Worm (Caenorhabditis elegans) whole organism, late embryonic: ENCODE data around the gene F46C5.1.

Source experiments
- C08G9.2 ChIP-seq: sonication (generic microtip); optimal IDR thresholded peaks from 2 replicates; lab custom pipeline; 2016; ENCODE audit warnings: mild to moderate bottlenecking, missing genetic modification characterization, moderate library complexity, missing compliant biosample characterization
- F13H6.1 ChIP-seq: sonication (generic microtip); optimal IDR thresholded peaks from 2 replicates; lab custom pipeline; 2016; ENCODE audit warnings: missing genetic modification characterization, missing compliant biosample characterization
- K02D7.2 ChIP-seq: sonication (generic microtip); optimal IDR thresholded peaks from 2 replicates; lab custom pipeline; 2017; ENCODE audit warnings: mild to moderate bottlenecking, missing genetic modification characterization, missing compliant biosample characterization
- K09A11.1 ChIP-seq: sonication (generic microtip); optimal IDR thresholded peaks from 2 replicates; lab custom pipeline; 2017; ENCODE audit warnings: antibody characterized with exemption, mild to moderate bottlenecking, missing genetic modification characterization, missing compliant biosample characterization; ENCODE audit not compliant: insufficient read depth
- T23F11.4 ChIP-seq: fragments of 200-800 bp; sonication (Bioruptor generic); optimal IDR thresholded peaks from 2 replicates; lab custom pipeline; 2018; ENCODE audit warnings: mild to moderate bottlenecking, missing genetic modification characterization, missing compliant biosample characterization
- ama-1 ChIP-seq: fragments of 150-350 bp; optimal IDR thresholded peaks from 2 replicates; lab custom pipeline; 2014
- ceh-14 ChIP-seq: sonication (generic microtip); optimal IDR thresholded peaks from 2 replicates; lab custom pipeline; 2016; ENCODE audit warnings: missing genotype, missing genetic modification characterization, missing compliant biosample characterization
- ceh-18 ChIP-seq: sonication (generic microtip); optimal IDR thresholded peaks from 2 replicates; lab custom pipeline; 2016; ENCODE audit warnings: missing genetic modification characterization, missing compliant biosample characterization
- ceh-2 ChIP-seq: sonication (generic microtip); optimal IDR thresholded peaks from 2 replicates; lab custom pipeline; 2016; ENCODE audit warnings: missing genotype, missing genetic modification characterization, missing compliant biosample characterization
- ceh-24 ChIP-seq: sonication (generic microtip); optimal IDR thresholded peaks from 2 replicates; lab custom pipeline; 2016; ENCODE audit warnings: mild to moderate bottlenecking, missing genetic modification characterization, missing compliant biosample characterization
- ceh-30 ChIP-seq: fragments of 150-350 bp; optimal IDR thresholded peaks from 2 replicates; lab custom pipeline; 2014; ENCODE audit warnings: missing biosample characterization, missing genetic modification characterization
- ceh-31 ChIP-seq: sonication (generic microtip); optimal IDR thresholded peaks from 2 replicates; lab custom pipeline; 2016; ENCODE audit warnings: missing genetic modification characterization, missing compliant biosample characterization
- ceh-34 ChIP-seq: sonication (generic microtip); optimal IDR thresholded peaks from 2 replicates; lab custom pipeline; 2016; ENCODE audit warnings: mild to moderate bottlenecking, missing genetic modification characterization, missing compliant biosample characterization
- ceh-48 ChIP-seq: sonication (generic microtip); optimal IDR thresholded peaks from 2 replicates; lab custom pipeline; 2016; ENCODE audit warnings: missing genetic modification characterization, inconsistent platforms, missing compliant biosample characterization
- ceh-6 ChIP-seq: fragments of 200-800 bp; sonication (Bioruptor generic); optimal IDR thresholded peaks from 2 replicates; lab custom pipeline; 2018; ENCODE audit warnings: mild to moderate bottlenecking, missing genetic modification characterization, missing compliant biosample characterization
- che-1 ChIP-seq: sonication (generic microtip); optimal IDR thresholded peaks from 2 replicates; lab custom pipeline; 2016; ENCODE audit warnings: mild to moderate bottlenecking, missing genetic modification characterization, missing compliant biosample characterization
- dmd-4 ChIP-seq: sonication (generic microtip); optimal IDR thresholded peaks from 2 replicates; lab custom pipeline; 2016; ENCODE audit warnings: borderline replicate concordance, missing genetic modification characterization, missing compliant biosample characterization
- elt-4 ChIP-seq: sonication (generic microtip); optimal IDR thresholded peaks from 2 replicates; lab custom pipeline; 2016; ENCODE audit warnings: missing genetic modification characterization, missing compliant biosample characterization
- eyg-1 ChIP-seq: sonication (generic microtip); optimal IDR thresholded peaks from 2 replicates; lab custom pipeline; 2016; ENCODE audit warnings: missing genotype, missing genetic modification characterization, missing compliant biosample characterization
- fax-1 ChIP-seq: sonication (generic microtip); optimal IDR thresholded peaks from 2 replicates; lab custom pipeline; 2016; ENCODE audit warnings: missing genotype, missing genetic modification characterization, missing compliant biosample characterization
- fkh-10 ChIP-seq: fragments of 150-350 bp; optimal IDR thresholded peaks from 2 replicates; lab custom pipeline; 2014; ENCODE audit warnings: missing biosample characterization, missing genetic modification reagents, missing genetic modification characterization
- fkh-6 ChIP-seq: sonication (generic microtip); optimal IDR thresholded peaks from 2 replicates; lab custom pipeline; 2016; ENCODE audit warnings: missing genetic modification characterization, missing compliant biosample characterization
- gmeb-2 ChIP-seq: sonication (generic microtip); optimal IDR thresholded peaks from 2 replicates; lab custom pipeline; 2016; ENCODE audit warnings: missing genetic modification characterization, inconsistent platforms, missing compliant biosample characterization
- hlh-13 ChIP-seq: fragments of 200-800 bp; sonication (Bioruptor generic); optimal IDR thresholded peaks from 2 replicates; lab custom pipeline; 2018; ENCODE audit warnings: mild to moderate bottlenecking, missing genetic modification characterization, missing compliant biosample characterization
- hlh-15 ChIP-seq: sonication (generic microtip); optimal IDR thresholded peaks from 2 replicates; lab custom pipeline; 2016; ENCODE audit warnings: missing genetic modification characterization, missing compliant biosample characterization
- hlh-30 ChIP-seq: sonication (generic microtip); optimal IDR thresholded peaks from 2 replicates; lab custom pipeline; 2017; ENCODE audit warnings: antibody characterized with exemption, missing genetic modification characterization, missing compliant biosample characterization; ENCODE audit not compliant: insufficient read depth
- lim-6 ChIP-seq: sonication (generic microtip); optimal IDR thresholded peaks from 2 replicates; lab custom pipeline; 2016; ENCODE audit warnings: missing genetic modification characterization, missing compliant biosample characterization
- lin-11 ChIP-seq: fragments of 200-800 bp; sonication (Bioruptor generic); optimal IDR thresholded peaks from 2 replicates; lab custom pipeline; 2018; ENCODE audit warnings: mild to moderate bottlenecking, missing genetic modification characterization, missing compliant biosample characterization
- nfya-1 ChIP-seq: sonication (generic microtip); optimal IDR thresholded peaks from 2 replicates; lab custom pipeline; 2017; ENCODE audit warnings: missing genetic modification characterization, mild to moderate bottlenecking, missing compliant biosample characterization, antibody characterized with exemption, moderate library complexity
- nhr-232 ChIP-seq: sonication (generic microtip); optimal IDR thresholded peaks from 2 replicates; lab custom pipeline; 2016; ENCODE audit warnings: missing genetic modification characterization, missing compliant biosample characterization
- npax-4 ChIP-seq: sonication (generic microtip); optimal IDR thresholded peaks from 2 replicates; lab custom pipeline; 2016; ENCODE audit warnings: missing genetic modification characterization, missing compliant biosample characterization
- odd-2 ChIP-seq: sonication (generic microtip); optimal IDR thresholded peaks from 2 replicates; lab custom pipeline; 2017; ENCODE audit warnings: antibody characterized with exemption, mild to moderate bottlenecking, missing genetic modification characterization, missing compliant biosample characterization
- pat-9 ChIP-seq: fragments of 200-800 bp; sonication (Bioruptor generic); optimal IDR thresholded peaks from 2 replicates; lab custom pipeline; 2018; ENCODE audit warnings: mild to moderate bottlenecking, missing genetic modification characterization, moderate library complexity, missing compliant biosample characterization
- pax-1 ChIP-seq: fragments of 150-350 bp; optimal IDR thresholded peaks from 2 replicates; lab custom pipeline; 2014; ENCODE audit warnings: missing biosample characterization, missing genetic modification characterization
- pha-4 ChIP-seq: fragments of 150-350 bp; optimal IDR thresholded peaks from 2 replicates; lab custom pipeline; 2018; ENCODE audit warnings: missing biosample characterization, missing genetic modification reagents, missing genetic modification characterization
- pqm-1 ChIP-seq: sonication (generic microtip); optimal IDR thresholded peaks from 2 replicates; lab custom pipeline; 2016; ENCODE audit warnings: missing genetic modification characterization, missing compliant biosample characterization
- pros-1 ChIP-seq: fragments of 150-350 bp; optimal IDR thresholded peaks from 2 replicates; lab custom pipeline; 2014; ENCODE audit warnings: missing biosample characterization, missing genetic modification reagents, missing genetic modification characterization
- rnt-1 ChIP-seq: sonication (generic microtip); optimal IDR thresholded peaks from 2 replicates; lab custom pipeline; 2016; ENCODE audit warnings: missing genetic modification characterization, missing compliant biosample characterization
- tbx-2 ChIP-seq: sonication (generic microtip); optimal IDR thresholded peaks from 2 replicates; lab custom pipeline; 2016; ENCODE audit warnings: missing genetic modification characterization, missing compliant biosample characterization
- tbx-7 ChIP-seq: sonication (generic microtip); optimal IDR thresholded peaks from 2 replicates; lab custom pipeline; 2016; ENCODE audit warnings: missing genotype, missing genetic modification characterization, missing compliant biosample characterization
- ttx-3 ChIP-seq: sonication (generic microtip); optimal IDR thresholded peaks from 2 replicates; lab custom pipeline; 2016; ENCODE audit warnings: missing genetic modification reagents, missing genetic modification characterization, missing compliant biosample characterization
- unc-3 ChIP-seq, 2 experiments: fragments of 200-800 bp in 1 of 2; sonication (Bioruptor generic) in 1 of 2; sonication (generic microtip) in 1 of 2; conservative IDR thresholded peaks in 1 of 2; optimal IDR thresholded peaks in 1 of 2; 2 replicates each; pipeline versions ENCODE4 v1.3.6 to Lab custom; 2016 to 2022; ENCODE audit warnings: missing compliant biosample characterization in 2 of 2, missing genetic modification characterization in 2 of 2, missing genetic modification reagents in 1 of 2
- unc-42 ChIP-seq: sonication (generic microtip); optimal IDR thresholded peaks from 2 replicates; lab custom pipeline; 2016; ENCODE audit warnings: missing genotype, missing genetic modification characterization, missing compliant biosample characterization
- ztf-16 ChIP-seq: sonication (generic microtip); optimal IDR thresholded peaks from 2 replicates; lab custom pipeline; 2017; ENCODE audit warnings: missing genetic modification characterization, missing compliant biosample characterization

The F46C5.1 gene

DNA sequence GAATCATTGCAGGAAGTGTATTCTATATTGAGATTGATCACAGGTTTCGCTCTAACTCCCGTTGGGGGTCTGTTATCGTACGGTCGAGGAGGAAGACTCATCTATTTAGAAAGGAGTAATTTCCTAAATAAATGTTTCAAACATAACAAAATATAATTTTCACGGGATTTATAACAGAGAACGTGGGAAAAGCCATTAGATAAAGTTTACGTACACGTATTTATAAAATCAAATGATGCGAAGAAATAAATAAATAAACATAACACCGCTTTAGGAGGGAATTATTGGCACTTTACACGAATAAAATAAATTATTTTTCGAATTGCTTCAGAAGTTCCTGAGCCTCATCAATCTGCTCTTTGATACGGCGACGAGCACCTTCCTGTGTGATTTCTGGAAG lies 12.5 kb downstream of the F46C5.1 start, which contains the start of gene F07H5.10:
F07H5.10 (minus strand) TSS at position 101 of the 400 bp plus-strand sequence.
- no peak for TF ChIP-seq ama-1 (lab: Kevin White, UChicago)

DNA sequence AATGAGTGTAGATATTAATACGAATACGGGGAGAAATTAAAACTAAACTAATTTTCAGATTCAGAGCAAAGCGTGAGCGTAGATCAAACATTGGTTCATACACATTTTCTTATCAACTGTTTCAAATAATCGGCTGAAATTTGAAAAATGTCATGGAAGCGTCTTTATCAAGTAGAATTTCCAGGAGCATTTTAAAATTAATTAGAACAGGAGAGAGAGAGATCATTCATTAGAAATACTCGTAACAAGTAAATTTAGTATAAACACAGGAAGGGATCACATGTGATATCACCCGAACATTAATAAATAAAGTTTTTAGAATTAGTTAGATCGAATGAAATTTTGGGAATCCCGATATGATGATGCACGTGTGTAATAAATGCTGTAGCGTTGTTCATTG lies 14.1 kb downstream of the F46C5.1 start, which contains the start of gene pho-13:
pho-13 (minus strand) TSS at position 101 of the 400 bp plus-strand sequence.
- TF ChIP-seq ceh-2 = no peak

DNA sequence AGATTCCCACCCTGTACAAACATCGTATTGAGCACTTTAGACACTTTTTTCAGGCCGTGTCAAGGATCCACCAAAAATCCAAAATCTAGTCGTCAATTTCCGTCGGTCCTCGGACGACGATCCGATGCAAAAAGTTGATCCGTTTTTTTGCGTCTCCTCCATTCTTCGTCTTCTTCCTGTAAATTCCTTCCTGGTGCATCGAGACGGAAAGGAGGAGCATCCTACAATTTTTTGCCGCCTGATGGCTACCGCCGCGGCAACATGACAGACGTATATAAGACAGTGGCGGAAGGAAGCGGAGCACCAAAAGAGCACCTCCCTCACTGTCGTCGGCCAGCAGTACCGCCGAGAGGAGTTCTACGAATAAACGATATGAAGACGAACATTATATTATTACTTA lies 20.2 kb downstream of the F46C5.1 start, which contains the start of gene appg-2:
appg-2 (plus strand) TSS at position 301 of the 400 bp plus-strand sequence.
- TF ChIP-seq T23F11.4 (no peak), pax-1 (tag; lab: Kevin White, UChicago) (no peak), ceh-31 (tag; lab: Kevin White, UChicago) (no peak), nhr-232 (tag; lab: Kevin White, UChicago) (no peak), pqm-1 (tag; lab: Kevin White, UChicago) (no peak), elt-4 (no peak), rnt-1 (tag; lab: Kevin White, UChicago) (no peak), F13H6.1 (tag; lab: Kevin White, UChicago) (no peak), ceh-48 (no peak), hlh-13 (GFP tag; lab: Kevin White, UChicago) (no peak), ceh-14 (tag; lab: Kevin White, UChicago) (no peak), tbx-7 (tag; lab: Kevin White, UChicago) (no peak), gmeb-2 (tag; lab: Kevin White, UChicago) (no peak)

DNA sequence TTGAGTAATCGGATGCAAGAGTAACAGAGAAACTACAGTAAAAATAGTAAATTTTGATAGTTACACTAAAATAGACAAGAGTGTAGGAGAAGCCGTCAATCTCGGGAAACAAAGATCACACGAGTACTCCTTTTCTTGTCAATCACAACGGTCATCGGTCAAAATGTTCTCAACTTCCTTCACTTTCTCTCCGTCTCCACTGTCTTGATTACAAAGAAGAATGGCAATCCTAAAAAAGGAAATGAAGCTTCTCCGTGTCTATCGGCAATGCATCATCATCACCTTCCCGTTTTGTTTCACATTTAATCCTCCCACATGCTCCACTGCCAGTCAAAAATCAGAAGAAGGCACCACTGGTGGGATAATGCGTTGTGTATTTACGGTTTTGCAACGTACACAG lies 21.3 kb downstream of the F46C5.1 start:
- TF ChIP-seq nhr-232 (tag; lab: Kevin White, UChicago) (no peak), che-1 (no peak), lin-11 (tag; lab: Kevin White, UChicago) (no peak), eyg-1 (tag; lab: Kevin White, UChicago) (no peak), elt-4 (no peak), ceh-6 (GFP tag; lab: Kevin White, UChicago) (no peak), lim-6 (tag; lab: Kevin White, UChicago) (no peak), unc-3 (GFP tag; conservative IDR thresholded peaks at IDR 0.05; lab: Robert Waterston, UW) (no peak), unc-3 (tag; optimal IDR thresholded peaks at IDR 0.05; lab: Kevin White, UChicago) (no peak), npax-4 (no peak), ceh-31 (tag; lab: Kevin White, UChicago) (no peak), dmd-4 (no peak), ceh-24 (tag; lab: Kevin White, UChicago) (no peak), K02D7.2 (tag; lab: Kevin White, UChicago) (no peak), pax-1 (tag; lab: Kevin White, UChicago) (no peak), pqm-1 (tag; lab: Kevin White, UChicago) (no peak), nfya-1 (tag; lab: Kevin White, UChicago) (no peak), fkh-6 (no peak)
- TF ChIP-seq, all 69 proteins: peak for 0

DNA sequence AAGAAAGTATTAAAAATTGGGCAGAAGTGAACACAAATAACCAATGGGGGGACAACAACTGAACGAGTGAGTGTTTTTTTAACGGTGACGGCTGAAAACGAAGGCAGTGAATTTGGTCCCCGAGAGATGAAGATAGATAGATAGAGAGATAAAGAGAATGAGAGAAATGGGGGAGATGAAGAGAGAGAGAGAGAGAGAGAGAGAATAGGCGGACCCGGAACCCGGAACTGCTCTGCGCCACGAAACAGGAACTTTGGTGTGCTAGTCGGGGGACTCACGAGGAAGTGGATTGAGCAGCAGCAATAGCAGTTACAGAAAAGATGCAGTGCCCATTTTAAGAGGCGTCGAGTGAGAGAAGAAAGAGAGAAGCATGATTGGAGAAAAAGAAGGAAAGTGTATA lies 24.6 kb downstream of the F46C5.1 start:
- TF ChIP-seq C08G9.2 (tag; lab: Kevin White, UChicago) (no peak), K09A11.1 (no peak), hlh-15 (tag; lab: Kevin White, UChicago) (no peak), nhr-232 (tag; lab: Kevin White, UChicago) (no peak), ztf-16 (no peak), pros-1 (tag; lab: Kevin White, UChicago) (no peak), hlh-30 (no peak), pha-4 (tag; lab: Kevin White, UChicago) (no peak), ttx-3 (tag; lab: Kevin White, UChicago) (no peak), unc-42 (peak; percentile 77), ceh-14 (tag; lab: Kevin White, UChicago) (peak; percentile 19), fax-1 (tag; lab: Kevin White, UChicago) (no peak), ceh-30 (tag; lab: Kevin White, UChicago) (no peak), dmd-4 (no peak), nfya-1 (tag; lab: Kevin White, UChicago) (peak; percentile 8), odd-2 (tag; lab: Kevin White, UChicago) (no peak), fkh-6 (no peak), ceh-34 (tag; lab: Kevin White, UChicago) (peak; percentile 38), pat-9 (tag; lab: Kevin White, UChicago) (no peak), ceh-31 (tag; lab: Kevin White, UChicago) (peak; percentile 23), fkh-10 (GFP tag; lab: Kevin White, UChicago) (peak; percentile 9), tbx-7 (tag; lab: Kevin White, UChicago) (no peak), ceh-18 (tag; lab: Kevin White, UChicago) (peak; percentile 75), ceh-48 (no peak), tbx-2 (tag; lab: Kevin White, UChicago) (peak; percentile 44)
